Worm (Caenorhabditis elegans) whole organism, midembryonic: ENCODE data around the gene Y38H6C.4.

Experiments used
- T22C8.4 ChIP-seq: fragments of 200-800 bp; sonication (Bioruptor generic); IDR thresholded peaks from 2 replicates; pipeline ENCODE4 v1.3.6; 2022; ENCODE audit warnings: missing genetic modification characterization, missing compliant biosample characterization
- flt-1 ChIP-seq: fragments of 200-800 bp; sonication (Bioruptor generic); IDR thresholded peaks from 2 replicates; pipeline ENCODE4 v1.3.6; 2022; ENCODE audit warnings: missing genetic modification characterization, missing compliant biosample characterization
- med-1 ChIP-seq: sonication (generic microtip); optimal IDR thresholded peaks from 2 replicates; lab custom pipeline; 2017; ENCODE audit warnings: missing genetic modification characterization, mild to moderate bottlenecking, missing compliant biosample characterization, antibody characterized with exemption, missing genetic modification reagents; ENCODE audit not compliant: insufficient read depth
- ref-1 ChIP-seq: fragments of 200-800 bp; sonication (Bioruptor generic); conservative IDR thresholded peaks from 2 replicates; pipeline ENCODE4 v1.3.6; 2022; ENCODE audit warnings: missing genetic modification reagents, missing genetic modification characterization, missing compliant biosample characterization
- tab-1 ChIP-seq: fragments of 200-800 bp; sonication (Bioruptor generic); IDR thresholded peaks from 2 replicates; pipeline ENCODE4 v1.3.6; 2022; ENCODE audit warnings: missing genetic modification characterization, missing compliant biosample characterization
- ztf-23 ChIP-seq: fragments of 200-800 bp; sonication (Bioruptor generic); IDR thresholded peaks from 2 replicates; pipeline ENCODE4 v1.3.6; 2022; ENCODE audit warnings: missing genetic modification reagents, missing genetic modification characterization, missing compliant biosample characterization
- ztf-29 ChIP-seq: fragments of 200-800 bp; sonication (Bioruptor generic); IDR thresholded peaks from 2 replicates; pipeline ENCODE4 v1.3.6; 2022; ENCODE audit warnings: missing genetic modification reagents, missing genetic modification characterization, missing compliant biosample characterization

- no peak for TF ChIP-seq T22C8.4 (GFP tag; lab: Robert Waterston, UW)
- TF ChIP-seq flt-1 (GFP tag; lab: Robert Waterston, UW) = no peak
- TF ChIP-seq ref-1 (GFP tag; lab: Robert Waterston, UW) = no peak
- no peak for TF ChIP-seq ztf-29 (GFP tag; lab: Robert Waterston, UW)
- TF ChIP-seq tab-1 = no peak
- TF ChIP-seq med-1 (GFP tag; lab: Kevin White, UChicago) = no peak
- no peak for TF ChIP-seq ztf-23 (GFP tag; lab: Robert Waterston, UW)
Measured at ce11 chrV:20518927-20519326, 14.0 kb upstream of the Y38H6C.4 start, which contains the start of gene Y38H6C.25.
